Fruit fly (Drosophila melanogaster) whole organism, embryonic: ENCODE data around the gene Cdc37.

Source experiments
- Abd-B ChIP-seq: fragments of 200-800 bp; sonication (Bioruptor generic); optimal IDR thresholded peaks from 2 replicates; lab custom pipeline; 2018; ENCODE audit warnings: missing biosample characterization, mild to moderate bottlenecking, missing genetic modification characterization, moderate library complexity
- Adf1 ChIP-seq: fragments of 200-800 bp; sonication (Bioruptor generic); IDR thresholded peaks from 2 replicates; pipeline ENCODE4 v1.3.6; 2022; ENCODE audit warnings: missing biosample characterization, missing genetic modification characterization
- Blimp-1 ChIP-seq: fragments of 200-800 bp; sonication (Bioruptor generic); optimal IDR thresholded peaks from 3 replicates; lab custom pipeline; 2018; ENCODE audit warnings: missing biosample characterization, missing genetic modification characterization, mild to moderate bottlenecking, moderate library complexity, missing genetic modification reagents
- CG10543 ChIP-seq: fragments of 200-800 bp; sonication (Bioruptor generic); optimal IDR thresholded peaks from 3 replicates; lab custom pipeline; 2017; ENCODE audit warnings: missing biosample characterization, mild to moderate bottlenecking, missing genetic modification characterization, moderate library complexity
- CG11093 ChIP-seq: fragments of 200-800 bp; sonication (Bioruptor generic); IDR thresholded peaks from 3 replicates; pipeline ENCODE4 v1.3.6; 2022; ENCODE audit warnings: missing biosample characterization, missing genetic modification characterization
- CG11456 ChIP-seq: fragments of 200-800 bp; sonication (Bioruptor generic); IDR thresholded peaks from 3 replicates; pipeline ENCODE4 v1.3.6; 2022; ENCODE audit warnings: missing biosample characterization, missing genetic modification characterization
- CG11504 ChIP-seq: fragments of 200-800 bp; sonication (Bioruptor generic); optimal IDR thresholded peaks from 3 replicates; lab custom pipeline; 2019; ENCODE audit warnings: missing biosample characterization, mild to moderate bottlenecking, missing genetic modification characterization, moderate library complexity
- CG11723 ChIP-seq: fragments of 200-800 bp; sonication (Bioruptor generic); optimal IDR thresholded peaks from 2 replicates; lab custom pipeline; 2017; ENCODE audit warnings: missing biosample characterization, mild to moderate bottlenecking, missing genetic modification characterization
- CG12104 ChIP-seq: fragments of 200-800 bp; sonication (Bioruptor generic); optimal IDR thresholded peaks from 3 replicates; lab custom pipeline; 2016; ENCODE audit warnings: missing biosample characterization, missing genetic modification characterization
- CG13287 ChIP-seq: fragments of 200-800 bp; sonication (Bioruptor generic); IDR thresholded peaks from 2 replicates; pipeline ENCODE4 v1.3.6; 2022; ENCODE audit warnings: missing biosample characterization, missing genetic modification characterization; ENCODE audit not compliant: partially characterized antibody
- CG15269 ChIP-seq: fragments of 200-800 bp; sonication (Bioruptor generic); optimal IDR thresholded peaks from 2 replicates; lab custom pipeline; 2018; ENCODE audit warnings: missing biosample characterization, mild to moderate bottlenecking, missing genetic modification characterization, moderate library complexity
- CG15514 ChIP-seq: fragments of 200-800 bp; sonication (Bioruptor generic); optimal IDR thresholded peaks from 3 replicates; lab custom pipeline; 2017; ENCODE audit warnings: missing biosample characterization, missing genetic modification characterization, mild to moderate bottlenecking, moderate library complexity, missing genetic modification reagents
- CG16779 ChIP-seq: fragments of 200-800 bp; sonication (Bioruptor generic); IDR thresholded peaks from 2 replicates; pipeline ENCODE4 v1.3.6; 2022; ENCODE audit warnings: missing biosample characterization, missing genetic modification characterization
- CG18619 ChIP-seq: fragments of 200-800 bp; sonication (Bioruptor generic); optimal IDR thresholded peaks from 3 replicates; lab custom pipeline; 2017; ENCODE audit warnings: missing biosample characterization, mild to moderate bottlenecking, missing genetic modification characterization
- CG31224 ChIP-seq: fragments of 200-800 bp; sonication (Bioruptor generic); IDR thresholded peaks from 2 replicates; pipeline ENCODE4 v1.3.6; 2022; ENCODE audit warnings: missing biosample characterization, missing genetic modification characterization
- CG33557 ChIP-seq: fragments of 200-800 bp; sonication (Bioruptor generic); optimal IDR thresholded peaks from 2 replicates; lab custom pipeline; 2019; ENCODE audit warnings: missing biosample characterization, mild to moderate bottlenecking, missing genetic modification characterization, moderate library complexity
- CG5180 ChIP-seq: fragments of 200-800 bp; sonication (Bioruptor generic); optimal IDR thresholded peaks from 3 replicates; lab custom pipeline; 2017; ENCODE audit warnings: missing biosample characterization, missing genetic modification characterization, mild to moderate bottlenecking, moderate library complexity, missing genetic modification reagents
- CG6689 ChIP-seq: fragments of 200-800 bp; sonication (Bioruptor generic); IDR thresholded peaks from 2 replicates; pipeline ENCODE4 v1.3.6; 2022; ENCODE audit warnings: missing biosample characterization, missing genetic modification characterization
- CTCF ChIP-seq: fragments of 200-800 bp; sonication (Bioruptor generic); optimal IDR thresholded peaks from 2 replicates; lab custom pipeline; 2017; ENCODE audit warnings: missing biosample characterization, mild to moderate bottlenecking, missing genetic modification characterization, moderate library complexity
- Dref ChIP-seq: fragments of 200-800 bp; sonication (Bioruptor generic); IDR thresholded peaks from 2 replicates; pipeline ENCODE4 v1.3.6; 2022; ENCODE audit warnings: missing biosample characterization, missing genetic modification characterization
- Ets65A ChIP-seq: fragments of 200-800 bp; sonication (Bioruptor generic); peaks from one replicate; lab custom pipeline; 2016; ENCODE audit warnings: missing biosample characterization, missing genetic modification characterization
- HmgZ ChIP-seq: fragments of 200-800 bp; sonication (Bioruptor generic); optimal IDR thresholded peaks from 2 replicates; lab custom pipeline; 2018; ENCODE audit warnings: missing biosample characterization, mild to moderate bottlenecking, missing genetic modification characterization
- Hr78 ChIP-seq, 2 experiments: fragments of 200-800 bp in 1 of 2; fragments of >200 bp in 1 of 2; sonication (Bioruptor generic) in 1 of 2; optimal IDR thresholded peaks; 2 replicates each; lab custom pipeline; 2017 to 2019; ENCODE audit warnings: missing biosample characterization in 2 of 2, missing genetic modification characterization in 2 of 2, mild to moderate bottlenecking in 1 of 2, moderate library complexity in 1 of 2
- Jarid2 ChIP-seq: fragments of 200-800 bp; sonication (Bioruptor generic); optimal IDR thresholded peaks from 3 replicates; lab custom pipeline; 2017; ENCODE audit warnings: mild to moderate bottlenecking, missing biosample characterization, missing genetic modification reagents, missing genetic modification characterization
- Kr ChIP-seq: fragments of 200-800 bp; sonication (Bioruptor generic); optimal IDR thresholded peaks from 2 replicates; lab custom pipeline; 2017; ENCODE audit warnings: missing biosample characterization, mild to moderate bottlenecking, missing genetic modification characterization
- Lpt ChIP-seq: fragments of >200 bp; optimal IDR thresholded peaks from 2 replicates; lab custom pipeline; 2018; ENCODE audit warnings: missing biosample characterization, missing genetic modification characterization
- Med ChIP-seq: fragments of 200-800 bp; sonication (Bioruptor generic); peaks from one replicate; lab custom pipeline; 2016; ENCODE audit warnings: missing biosample characterization, missing genetic modification characterization, mild to moderate bottlenecking, inconsistent platforms, moderate library complexity
- Nf-YB ChIP-seq: fragments of 200-800 bp; sonication (Bioruptor generic); optimal IDR thresholded peaks from 3 replicates; lab custom pipeline; 2019; ENCODE audit warnings: missing biosample characterization, mild to moderate bottlenecking, missing genetic modification characterization, moderate library complexity
- Trl ChIP-seq, 3 experiments: fragments of >200 bp in 2 of 3; fragments of 200-800 bp in 1 of 3; sonication (Bioruptor generic) in 1 of 3; optimal IDR thresholded peaks; 2 replicates in 1 of 3; 3 replicates in 2 of 3; lab custom pipeline; 2016 to 2017; ENCODE audit warnings: missing biosample characterization in 1 of 3, missing genetic modification characterization in 1 of 3
- chm ChIP-seq: fragments of 200-800 bp; sonication (Bioruptor generic); IDR thresholded peaks from 2 replicates; pipeline ENCODE4 v1.3.6; 2022; ENCODE audit warnings: missing biosample characterization, missing genetic modification characterization
- ci ChIP-seq: fragments of 200-800 bp; sonication (Bioruptor generic); IDR thresholded peaks from 3 replicates; pipeline ENCODE4 v1.3.6; 2022; ENCODE audit warnings: missing biosample characterization, missing genetic modification characterization
- cwo ChIP-seq: fragments of 200-800 bp; sonication (Bioruptor generic); optimal IDR thresholded peaks from 3 replicates; lab custom pipeline; 2017; ENCODE audit warnings: missing biosample characterization, missing genetic modification characterization, mild to moderate bottlenecking, moderate library complexity, missing genetic modification reagents
- ftz-f1 ChIP-seq: fragments of 200-800 bp; sonication (Bioruptor generic); optimal IDR thresholded peaks from 2 replicates; lab custom pipeline; 2016; ENCODE audit warnings: missing biosample characterization, missing genetic modification characterization
- grn ChIP-seq: fragments of 200-800 bp; sonication (Bioruptor generic); optimal IDR thresholded peaks from 3 replicates; lab custom pipeline; 2017; ENCODE audit warnings: missing biosample characterization, missing genetic modification characterization
- inv ChIP-seq: fragments of 200-800 bp; sonication (Bioruptor generic); IDR thresholded peaks from 2 replicates; pipeline ENCODE4 v1.3.6; 2022; ENCODE audit warnings: missing biosample characterization, missing genetic modification characterization; ENCODE audit not compliant: partially characterized antibody
- kay ChIP-seq: fragments of 200-800 bp; sonication (Bioruptor generic); optimal IDR thresholded peaks from 2 replicates; lab custom pipeline; 2016; ENCODE audit warnings: missing biosample characterization, missing genetic modification characterization
- kni ChIP-seq: fragments of 200-800 bp; sonication (Bioruptor generic); optimal IDR thresholded peaks from 3 replicates; lab custom pipeline; 2017; ENCODE audit warnings: mild to moderate bottlenecking, missing biosample characterization, missing genetic modification reagents, missing genetic modification characterization
- lov ChIP-seq, 2 experiments: fragments of 200-800 bp in 1 of 2; fragments of >200 bp in 1 of 2; sonication (Bioruptor generic) in 1 of 2; IDR thresholded peaks in 1 of 2; optimal IDR thresholded peaks in 1 of 2; 2 replicates in 1 of 2; 3 replicates in 1 of 2; pipeline versions ENCODE4 v1.3.6 to Lab custom; 2017 to 2022; ENCODE audit warnings: missing biosample characterization in 1 of 2, missing genetic modification characterization in 1 of 2
- nom ChIP-seq: fragments of 200-800 bp; sonication (Bioruptor generic); optimal IDR thresholded peaks from 2 replicates; lab custom pipeline; 2017; ENCODE audit warnings: missing biosample characterization, missing genetic modification characterization, mild to moderate bottlenecking, moderate library complexity, missing genetic modification reagents
- pros ChIP-seq: fragments of 200-800 bp; sonication (Bioruptor generic); optimal IDR thresholded peaks from 3 replicates; lab custom pipeline; 2019; ENCODE audit warnings: missing biosample characterization, mild to moderate bottlenecking, missing genetic modification characterization, moderate library complexity
- scrt ChIP-seq: fragments of 200-800 bp; sonication (Bioruptor generic); optimal IDR thresholded peaks from 2 replicates; lab custom pipeline; 2018; ENCODE audit warnings: missing biosample characterization, mild to moderate bottlenecking, missing genetic modification characterization, moderate library complexity
- sd ChIP-seq: fragments of 200-800 bp; sonication (Bioruptor generic); optimal IDR thresholded peaks from 3 replicates; lab custom pipeline; 2018; ENCODE audit warnings: missing biosample characterization, mild to moderate bottlenecking, missing genetic modification characterization, moderate library complexity
- sima ChIP-seq: fragments of 200-800 bp; sonication (Bioruptor generic); optimal IDR thresholded peaks from 2 replicates; lab custom pipeline; 2016; ENCODE audit warnings: missing biosample characterization, missing genetic modification characterization
- sna ChIP-seq: fragments of 200-800 bp; sonication (Bioruptor generic); IDR thresholded peaks from 2 replicates; pipeline ENCODE4 v1.3.6; 2022; ENCODE audit warnings: missing biosample characterization, missing genetic modification characterization; ENCODE audit not compliant: partially characterized antibody
- unc-4 ChIP-seq: fragments of 200-800 bp; sonication (Bioruptor generic); IDR thresholded peaks from 2 replicates; pipeline ENCODE4 v1.3.6; 2022; ENCODE audit warnings: missing biosample characterization, missing genetic modification characterization; ENCODE audit not compliant: partially characterized antibody
- vvl ChIP-seq: fragments of 200-800 bp; sonication (Bioruptor generic); IDR thresholded peaks from 2 replicates; pipeline ENCODE4 v1.3.6; 2022; ENCODE audit warnings: missing biosample characterization, missing genetic modification characterization

Gene Cdc37

dm6 chr3L:1754935-1755334, 40.3 kb upstream of the Cdc37 start:
- TF ChIP-seq CG11093 (GFP tag; lab: Robert Waterston, UW) = no peak
- peak; percentile 23 for TF ChIP-seq cwo (GFP tag; lab: Kevin White, UChicago)
- no peak for TF ChIP-seq CG11723 (GFP tag; lab: Kevin White, UChicago)
- peak; percentile 82 for TF ChIP-seq Blimp-1 (GFP tag; lab: Kevin White, UChicago)
- TF ChIP-seq kay = no peak
- no peak for TF ChIP-seq CG11456 (GFP tag; lab: Robert Waterston, UW)
- no peak for TF ChIP-seq Lpt (GFP tag; lab: Kevin White, UChicago)
- TF ChIP-seq inv (GFP tag; lab: Robert Waterston, UW) = no peak
- peak; percentile 20 for TF ChIP-seq grn (GFP tag; lab: Kevin White, UChicago)
- no peak for TF ChIP-seq lov (optimal IDR thresholded peaks at IDR 0.05; lab: Kevin White, UChicago)
- 0 out of 3 replicates have a peak, but pooled peaks have one; percentile 36 for TF ChIP-seq lov (GFP tag; IDR thresholded peaks at IDR 0.05; lab: Robert Waterston, UW)
- TF ChIP-seq scrt (GFP tag; lab: Kevin White, UChicago) = no peak
- TF ChIP-seq HmgZ = no peak
- TF ChIP-seq Dref (GFP tag; lab: Robert Waterston, UW) = no peak
- no peak for TF ChIP-seq Kr (GFP tag; lab: Kevin White, UChicago)
- peak; percentile 47 for TF ChIP-seq vvl (GFP tag; lab: Robert Waterston, UW)

- TF ChIP-seq CG31224 (GFP tag; lab: Robert Waterston, UW) (0 out of 2 replicates have a peak, but pooled peaks have one; percentile 12), CG18619 (no peak), CG13287 (GFP tag; lab: Robert Waterston, UW) (peak; percentile 3; the same call in 1 of the 2 replicates), CG6689 (GFP tag; lab: Robert Waterston, UW) (0 out of 2 replicates have a peak, but pooled peaks have one; percentile 8), CG15269 (tag; lab: Kevin White, UChicago) (peak; percentile 49), kni (GFP tag; lab: Kevin White, UChicago) (peak; percentile 85), CG33557 (GFP tag; lab: Kevin White, UChicago) (no peak), sna (GFP tag; lab: Robert Waterston, UW) (peak; percentile 27; the same call in 1 of the 2 replicates), CTCF (GFP tag; lab: Kevin White, UChicago) (no peak), Ets65A (peak; percentile 43), CG10543 (peak; percentile 73), ftz-f1 (GFP tag; lab: Kevin White, UChicago) (peak; percentile 25), Med (GFP tag; lab: Kevin White, UChicago) (peak; percentile 76), Adf1 (GFP tag; lab: Robert Waterston, UW) (peak; percentile 33; the same call in 1 of the 2 replicates), chm (GFP tag; lab: Robert Waterston, UW) (0 out of 2 replicates have a peak, but pooled peaks have one; percentile 12), Trl (optimal IDR thresholded peaks at IDR 0.05; lab: Kevin White, UChicago) (peak; percentile 64 to 74), Trl (GFP tag; optimal IDR thresholded peaks at IDR 0.05; lab: Kevin White, UChicago) (no peak), ci (GFP tag; lab: Robert Waterston, UW) (peak; percentile 58; the same call in 1 of the 3 replicates), sd (tag; lab: Kevin White, UChicago) (peak; percentile 83), CG11504 (tag; lab: Kevin White, UChicago) (no peak), Nf-YB (peak; percentile 1), Hr78 (GFP tag; optimal IDR thresholded peaks at IDR 0.05; lab: Kevin White, UChicago) (peak in 1 of 2 experiments; percentile 66), Abd-B (GFP tag; lab: Kevin White, UChicago) (no peak), CG16779 (GFP tag; lab: Robert Waterston, UW) (0 out of 2 replicates have a peak, but pooled peaks have one; percentile 11), nom (GFP tag; lab: Kevin White, UChicago) (peak; percentile 52), sima (GFP tag; lab: Kevin White, UChicago) (no peak), CG15514 (GFP tag; lab: Kevin White, UChicago) (no peak), pros (peak; percentile 91), Dref (GFP tag; lab: Robert Waterston, UW) (0 out of 2 replicates have a peak, but pooled peaks have one; percentile 7), CG5180 (GFP tag; lab: Kevin White, UChicago) (peak; percentile 81), unc-4 (GFP tag; lab: Robert Waterston, UW) (peak; percentile 21; the same call in 1 of the 2 replicates), Jarid2 (GFP tag; lab: Kevin White, UChicago) (peak; percentile 73), CG12104 (GFP tag; lab: Kevin White, UChicago) (no peak)
These were observed 39.7 kb upstream of the Cdc37 start, which contains the start of gene Cht2 for dm6 chr3L:1755458-1755984. Cht2 (minus strand) TSS chr3L:1755934.
